Fruit fly (Drosophila melanogaster) whole organism, embryonic: ENCODE data around the gene Trm7-34.

ENCODE experiments used
- ATbp ChIP-seq: fragments of 200-800 bp; sonication (Bioruptor generic); optimal IDR thresholded peaks from 2 replicates; lab custom pipeline; 2017; ENCODE audit warnings: missing biosample characterization, mild to moderate bottlenecking, missing genetic modification characterization, missing genetic modification reagents
- Blimp-1 ChIP-seq: fragments of 200-800 bp; sonication (Bioruptor generic); optimal IDR thresholded peaks from 3 replicates; lab custom pipeline; 2018; ENCODE audit warnings: missing biosample characterization, missing genetic modification characterization, mild to moderate bottlenecking, moderate library complexity, missing genetic modification reagents
- CG10654 ChIP-seq: fragments of 200-800 bp; sonication (Bioruptor generic); optimal IDR thresholded peaks from 2 replicates; lab custom pipeline; 2016; ENCODE audit warnings: missing biosample characterization, missing genetic modification characterization
- CG10959 ChIP-seq: fragments of 200-800 bp; sonication (Bioruptor generic); IDR thresholded peaks from 2 replicates; pipeline ENCODE4 v1.3.6; 2022; ENCODE audit warnings: missing biosample characterization, missing genetic modification characterization
- CG10979 ChIP-seq: fragments of 200-800 bp; sonication (Bioruptor generic); optimal IDR thresholded peaks from 2 replicates; lab custom pipeline; 2018; ENCODE audit warnings: missing biosample characterization, mild to moderate bottlenecking, missing genetic modification characterization, moderate library complexity
- CG12942 ChIP-seq: fragments of 200-800 bp; sonication (Bioruptor generic); optimal IDR thresholded peaks from 3 replicates; lab custom pipeline; 2016; ENCODE audit warnings: missing biosample characterization, missing genetic modification characterization
- CG14667 ChIP-seq: fragments of 200-800 bp; sonication (Bioruptor generic); IDR thresholded peaks from 2 replicates; pipeline ENCODE4 v1.3.6; 2022; ENCODE audit warnings: missing biosample characterization, missing genetic modification characterization
- CG16815 ChIP-seq: fragments of 200-800 bp; sonication (Bioruptor generic); optimal IDR thresholded peaks from 3 replicates; lab custom pipeline; 2017; ENCODE audit warnings: missing biosample characterization, mild to moderate bottlenecking, missing genetic modification characterization
- CG17328 ChIP-seq: fragments of 200-800 bp; sonication (Bioruptor generic); IDR thresholded peaks from 2 replicates; pipeline ENCODE4 v1.3.6; 2022; ENCODE audit warnings: missing biosample characterization, missing genetic modification characterization
- CG18262 ChIP-seq: fragments of 200-800 bp; optimal IDR thresholded peaks from 3 replicates; lab custom pipeline; 2019; ENCODE audit warnings: missing biosample characterization, mild to moderate bottlenecking, missing genetic modification characterization, moderate library complexity
- CG32767 ChIP-seq: fragments of 200-800 bp; sonication (Bioruptor generic); IDR thresholded peaks from 2 replicates; pipeline ENCODE4 v1.3.6; 2022; ENCODE audit warnings: missing biosample characterization, missing genetic modification characterization
- CG3838 ChIP-seq: fragments of 200-800 bp; sonication (Bioruptor generic); optimal IDR thresholded peaks from 3 replicates; lab custom pipeline; 2016; ENCODE audit warnings: missing biosample characterization, missing genetic modification characterization
- CG4820 ChIP-seq: fragments of 200-800 bp; sonication (Bioruptor generic); optimal IDR thresholded peaks from 3 replicates; lab custom pipeline; 2016; ENCODE audit warnings: missing biosample characterization, missing genetic modification characterization
- CG6272 ChIP-seq: fragments of 200-800 bp; sonication (Bioruptor generic); IDR thresholded peaks from 2 replicates; pipeline ENCODE4 v1.3.6; 2022; ENCODE audit warnings: missing biosample characterization, missing genetic modification characterization
- CG6813 ChIP-seq: fragments of 200-800 bp; sonication (Bioruptor generic); optimal IDR thresholded peaks from 2 replicates; lab custom pipeline; 2017; ENCODE audit warnings: missing biosample characterization, missing genetic modification characterization, mild to moderate bottlenecking, moderate library complexity, missing genetic modification reagents
- CG8359 ChIP-seq: fragments of 200-800 bp; sonication (Bioruptor generic); optimal IDR thresholded peaks from 2 replicates; lab custom pipeline; 2017; ENCODE audit warnings: missing biosample characterization, mild to moderate bottlenecking, missing genetic modification characterization, borderline replicate concordance
- CG8478 ChIP-seq: fragments of >200 bp; optimal IDR thresholded peaks from 2 replicates; lab custom pipeline; 2018
- CG9609 ChIP-seq: fragments of 200-800 bp; sonication (Bioruptor generic); optimal IDR thresholded peaks from 3 replicates; lab custom pipeline; 2016; ENCODE audit warnings: missing biosample characterization, missing genetic modification characterization
- CG9817 ChIP-seq: fragments of 200-800 bp; sonication (Bioruptor generic); optimal IDR thresholded peaks from 2 replicates; lab custom pipeline; 2018; ENCODE audit warnings: missing biosample characterization, mild to moderate bottlenecking, missing genetic modification characterization, moderate library complexity
- CG9876 ChIP-seq: fragments of 200-800 bp; sonication (Bioruptor generic); optimal IDR thresholded peaks from 2 replicates; lab custom pipeline; 2016; ENCODE audit warnings: missing biosample characterization, missing genetic modification characterization
- Doc3 ChIP-seq: fragments of 200-800 bp; sonication (Bioruptor generic); IDR thresholded peaks from 3 replicates; pipeline ENCODE4 v1.3.6; 2022; ENCODE audit warnings: missing biosample characterization, missing genetic modification characterization; ENCODE audit not compliant: partially characterized antibody
- E2f2 ChIP-seq: fragments of 200-800 bp; sonication (Bioruptor generic); IDR thresholded peaks from 2 replicates; pipeline ENCODE4 v1.3.6; 2022; ENCODE audit warnings: missing biosample characterization, missing genetic modification characterization
- ERR ChIP-seq: fragments of 200-800 bp; sonication (Bioruptor generic); optimal IDR thresholded peaks from 2 replicates; lab custom pipeline; 2016; ENCODE audit warnings: missing biosample characterization, missing genetic modification characterization
- Eip74EF ChIP-seq, 2 experiments: fragments of 200-800 bp in 1 of 2; fragments of >200 bp in 1 of 2; sonication (Bioruptor generic) in 1 of 2; optimal IDR thresholded peaks; 2 replicates each; lab custom pipeline; 2017 to 2019; ENCODE audit warnings: missing biosample characterization in 2 of 2, missing genetic modification characterization in 2 of 2, mild to moderate bottlenecking in 1 of 2, moderate library complexity in 1 of 2
- Ets65A ChIP-seq: fragments of 200-800 bp; sonication (Bioruptor generic); peaks from one replicate; lab custom pipeline; 2016; ENCODE audit warnings: missing biosample characterization, missing genetic modification characterization
- Jarid2 ChIP-seq: fragments of 200-800 bp; sonication (Bioruptor generic); optimal IDR thresholded peaks from 3 replicates; lab custom pipeline; 2017; ENCODE audit warnings: mild to moderate bottlenecking, missing biosample characterization, missing genetic modification reagents, missing genetic modification characterization
- Lhr ChIP-seq: fragments of 200-800 bp; sonication (Bioruptor generic); optimal IDR thresholded peaks from 3 replicates; lab custom pipeline; 2017; ENCODE audit warnings: mild to moderate bottlenecking, missing biosample characterization, missing genetic modification reagents, missing genetic modification characterization
- Nf-YB ChIP-seq: fragments of 200-800 bp; sonication (Bioruptor generic); optimal IDR thresholded peaks from 3 replicates; lab custom pipeline; 2019; ENCODE audit warnings: missing biosample characterization, mild to moderate bottlenecking, missing genetic modification characterization, moderate library complexity
- Oaz ChIP-seq: fragments of 200-800 bp; sonication (Bioruptor generic); IDR thresholded peaks from 2 replicates; pipeline ENCODE4 v1.3.6; 2022; ENCODE audit warnings: missing biosample characterization, missing genetic modification characterization
- Oli ChIP-seq: fragments of 200-800 bp; sonication (Bioruptor generic); optimal IDR thresholded peaks from 2 replicates; lab custom pipeline; 2018; ENCODE audit warnings: missing biosample characterization, mild to moderate bottlenecking, missing genetic modification characterization, moderate library complexity
- Ptx1 ChIP-seq: fragments of 200-800 bp; sonication (Bioruptor generic); IDR thresholded peaks from 2 replicates; pipeline ENCODE4 v1.3.6; 2022; ENCODE audit warnings: missing biosample characterization, missing genetic modification characterization
- Trl ChIP-seq, 3 experiments: fragments of >200 bp in 2 of 3; fragments of 200-800 bp in 1 of 3; sonication (Bioruptor generic) in 1 of 3; optimal IDR thresholded peaks; 2 replicates in 1 of 3; 3 replicates in 2 of 3; lab custom pipeline; 2016 to 2017; ENCODE audit warnings: missing biosample characterization in 1 of 3, missing genetic modification characterization in 1 of 3
- Xbp1 ChIP-seq: fragments of 200-800 bp; sonication (Bioruptor generic); optimal IDR thresholded peaks from 3 replicates; lab custom pipeline; 2016; ENCODE audit warnings: missing biosample characterization, mild to moderate bottlenecking, missing genetic modification characterization
- ab ChIP-seq: fragments of 200-800 bp; sonication (Bioruptor generic); optimal IDR thresholded peaks from 2 replicates; lab custom pipeline; 2016; ENCODE audit warnings: missing biosample characterization, missing genetic modification characterization
- ara ChIP-seq: fragments of 200-800 bp; sonication (Bioruptor generic); IDR thresholded peaks from 2 replicates; pipeline ENCODE4 v1.3.6; 2022; ENCODE audit warnings: missing biosample characterization, missing genetic modification characterization
- chinmo ChIP-seq: fragments of 200-800 bp; sonication (Bioruptor generic); IDR thresholded peaks from 4 replicates; pipeline ENCODE4 v1.3.6; 2022; ENCODE audit warnings: missing biosample characterization, missing genetic modification characterization; ENCODE audit not compliant: partially characterized antibody
- ftz-f1 ChIP-seq: fragments of 200-800 bp; sonication (Bioruptor generic); optimal IDR thresholded peaks from 2 replicates; lab custom pipeline; 2016; ENCODE audit warnings: missing biosample characterization, missing genetic modification characterization
- her ChIP-seq: fragments of 200-800 bp; sonication (Bioruptor generic); optimal IDR thresholded peaks from 2 replicates; lab custom pipeline; 2016; ENCODE audit warnings: missing biosample characterization, missing genetic modification characterization
- hkb ChIP-seq, 2 experiments: fragments of 200-800 bp in 1 of 2; fragments of >200 bp in 1 of 2; sonication (Bioruptor generic) in 1 of 2; IDR thresholded peaks in 1 of 2; optimal IDR thresholded peaks in 1 of 2; 2 replicates each; pipeline versions ENCODE4 v1.3.6 to Lab custom; 2017 to 2022; ENCODE audit warnings: missing biosample characterization in 1 of 2, missing genetic modification characterization in 1 of 2
- inv ChIP-seq: fragments of 200-800 bp; sonication (Bioruptor generic); IDR thresholded peaks from 2 replicates; pipeline ENCODE4 v1.3.6; 2022; ENCODE audit warnings: missing biosample characterization, missing genetic modification characterization; ENCODE audit not compliant: partially characterized antibody
- lilli ChIP-seq: fragments of 200-800 bp; sonication (Bioruptor generic); optimal IDR thresholded peaks from 3 replicates; lab custom pipeline; 2016; ENCODE audit warnings: missing biosample characterization, missing genetic modification characterization
- oc ChIP-seq: fragments of 200-800 bp; sonication (Bioruptor generic); optimal IDR thresholded peaks from 2 replicates; lab custom pipeline; 2018; ENCODE audit warnings: missing biosample characterization, mild to moderate bottlenecking, missing genetic modification characterization, moderate library complexity
- row ChIP-seq: fragments of 200-800 bp; sonication (Bioruptor generic); IDR thresholded peaks from 3 replicates; pipeline ENCODE4 v1.3.6; 2022; ENCODE audit warnings: missing biosample characterization, missing genetic modification characterization
- scrt ChIP-seq: fragments of 200-800 bp; sonication (Bioruptor generic); optimal IDR thresholded peaks from 2 replicates; lab custom pipeline; 2018; ENCODE audit warnings: missing biosample characterization, mild to moderate bottlenecking, missing genetic modification characterization, moderate library complexity
- slou ChIP-seq: fragments of 200-800 bp; sonication (Bioruptor generic); optimal IDR thresholded peaks from 3 replicates; lab custom pipeline; 2016; ENCODE audit warnings: missing biosample characterization, missing genetic modification characterization
- wek ChIP-seq: fragments of 200-800 bp; sonication (Bioruptor generic); optimal IDR thresholded peaks from 3 replicates; lab custom pipeline; 2018; ENCODE audit warnings: missing biosample characterization, mild to moderate bottlenecking, missing genetic modification characterization, moderate library complexity
- zfh1 ChIP-seq: fragments of 200-800 bp; sonication (Bioruptor generic); IDR thresholded peaks from 3 replicates; pipeline ENCODE4 v1.3.6; 2022; ENCODE audit warnings: missing biosample characterization, missing genetic modification characterization
- zfh2 ChIP-seq: fragments of 200-800 bp; sonication (Bioruptor generic); optimal IDR thresholded peaks from 2 replicates; lab custom pipeline; 2016; ENCODE audit warnings: missing biosample characterization, missing genetic modification characterization

Gene Trm7-34

dm6 chr3R:21101453-21102214, 32.0 kb downstream of the Trm7-34 start, which contains the start of the genes CG7044 and Tbc1d22 (continued):
- no peak for TF ChIP-seq oc (tag; lab: Kevin White, UChicago)
- TF ChIP-seq CG10654: peak; percentile 0
- TF ChIP-seq ATbp (GFP tag; lab: Kevin White, UChicago): no peak
- peak; percentile 18 for TF ChIP-seq Blimp-1 (GFP tag; lab: Kevin White, UChicago)
- no peak for TF ChIP-seq ab (GFP tag; lab: Kevin White, UChicago)
- TF ChIP-seq scrt: no peak
- 0 out of 4 replicates have a peak, but pooled peaks have one; percentile 35 for TF ChIP-seq chinmo (GFP tag; lab: Robert Waterston, UW)
- peak; percentile 27; the same call in 1 of the 2 replicates for TF ChIP-seq E2f2
- no peak for TF ChIP-seq CG3838
- TF ChIP-seq CG14667 (GFP tag; lab: Robert Waterston, UW): no peak; the same call in 1 of the 2 replicates
- TF ChIP-seq CG12942: peak; percentile 56
- no peak for TF ChIP-seq Doc3 (GFP tag; lab: Robert Waterston, UW)
- TF ChIP-seq Oli (tag; lab: Kevin White, UChicago): peak; percentile 51
- TF ChIP-seq CG18262: peak; percentile 51
- TF ChIP-seq CG9817 (tag; lab: Kevin White, UChicago): peak; percentile 54
- TF ChIP-seq slou (GFP tag; lab: Kevin White, UChicago): peak; percentile 25
- no peak for TF ChIP-seq CG8478 (lab: Kevin White, UChicago)
- TF ChIP-seq CG10959 (GFP tag; lab: Robert Waterston, UW): 0 out of 2 replicates have a peak, but pooled peaks have one; percentile 10
- TF ChIP-seq wek (GFP tag; lab: Kevin White, UChicago): no peak
- no peak for TF ChIP-seq CG8359 (GFP tag; lab: Kevin White, UChicago)
- peak; percentile 70 for TF ChIP-seq CG16815
- TF ChIP-seq CG32767 (GFP tag; lab: Robert Waterston, UW): no peak
- TF ChIP-seq Nf-YB (GFP tag; lab: Kevin White, UChicago): peak; percentile 7
- peak; percentile 39 for TF ChIP-seq CG4820
- TF ChIP-seq Ptx1 (GFP tag; lab: Robert Waterston, UW): peak; percentile 44; the same call in 1 of the 2 replicates
- no peak for TF ChIP-seq hkb (optimal IDR thresholded peaks at IDR 0.05; lab: Kevin White, UChicago)
- no peak for TF ChIP-seq hkb (GFP tag; IDR thresholded peaks at IDR 0.05; lab: Robert Waterston, UW)
- TF ChIP-seq inv (GFP tag; lab: Robert Waterston, UW): peak; percentile 38; the same call in 1 of the 2 replicates
- TF ChIP-seq CG9876 (GFP tag; lab: Kevin White, UChicago): no peak
- TF ChIP-seq Lhr (GFP tag; lab: Kevin White, UChicago): peak; percentile 61
- TF ChIP-seq Ets65A (GFP tag; lab: Kevin White, UChicago): peak; percentile 60
- peak; percentile 70 for TF ChIP-seq zfh2 (GFP tag; lab: Kevin White, UChicago)
- no peak for TF ChIP-seq her (GFP tag; lab: Kevin White, UChicago)
- TF ChIP-seq ERR (GFP tag; lab: Kevin White, UChicago): no peak
- TF ChIP-seq Xbp1 (GFP tag; lab: Kevin White, UChicago): peak; percentile 71
- TF ChIP-seq lilli (GFP tag; lab: Kevin White, UChicago): peak; percentile 68
- TF ChIP-seq CG17328 (GFP tag; lab: Robert Waterston, UW): no peak
- TF ChIP-seq ara (GFP tag; lab: Robert Waterston, UW): no peak
- TF ChIP-seq CG10979 (tag; lab: Kevin White, UChicago): peak; percentile 24
- no peak for TF ChIP-seq Oaz
- TF ChIP-seq Eip74EF (GFP tag; optimal IDR thresholded peaks at IDR 0.05; lab: Kevin White, UChicago): no peak
- TF ChIP-seq Jarid2: no peak
- no peak for TF ChIP-seq Trl (optimal IDR thresholded peaks at IDR 0.05; lab: Kevin White, UChicago)
- TF ChIP-seq Trl (GFP tag; optimal IDR thresholded peaks at IDR 0.05; lab: Kevin White, UChicago): no peak
- peak; percentile 47 for TF ChIP-seq CG9609
- peak; percentile 22; the same call in 1 of the 2 replicates for TF ChIP-seq CG6272 (GFP tag; lab: Robert Waterston, UW)
- TF ChIP-seq zfh1 (GFP tag; lab: Robert Waterston, UW): 0 out of 3 replicates have a peak, but pooled peaks have one; percentile 28
- TF ChIP-seq ftz-f1 (GFP tag; lab: Kevin White, UChicago): no peak
- TF ChIP-seq CG6813 (GFP tag; lab: Kevin White, UChicago): no peak
- peak; percentile 91 for TF ChIP-seq row (GFP tag; lab: Robert Waterston, UW)
